Worm (Caenorhabditis elegans): Measurements from ENCODE around the gene T22G5.1.

DNA sequence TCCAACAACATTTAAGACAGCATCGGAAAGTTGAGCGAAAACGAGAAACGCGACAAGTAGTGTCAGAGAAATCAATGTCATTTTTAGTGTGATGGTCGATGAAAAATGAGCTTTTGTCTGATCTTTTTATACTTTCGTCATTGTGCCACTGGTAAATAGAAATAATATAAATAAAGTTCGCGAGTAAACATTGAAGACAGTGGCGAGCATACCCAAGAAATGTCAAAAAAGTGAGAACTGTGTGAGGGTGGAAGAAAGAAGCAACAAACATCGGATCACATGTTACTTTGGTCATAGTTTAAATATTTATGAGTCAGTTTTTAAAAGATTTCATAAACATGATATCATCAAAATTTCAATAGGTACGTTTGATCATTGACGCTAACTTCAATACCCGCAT, 22.3 kb upstream of the T22G5.1 start, which contains the start of gene ttr-21:
- no peak for TF ChIP-seq ces-1 (GFP tag; optimal IDR thresholded peaks at IDR 0.05)
- TF ChIP-seq F37D6.2 (tag; optimal IDR thresholded peaks at IDR 0.05): no peak
- TF ChIP-seq spr-3 (GFP tag; optimal IDR thresholded peaks at IDR 0.05): no peak
- TF ChIP-seq Y75B8A.6 (GFP tag; IDR thresholded peaks at IDR 0.05): no peak

Data from whole organism, L4 larva.